Worm (Caenorhabditis elegans) whole organism, young adult: ENCODE measurements around the gene nmur-2.

Experiments used
- F49E8.2 ChIP-seq: sonication (generic microtip); optimal IDR thresholded peaks from 3 replicates; lab custom pipeline; 2017; ENCODE audit warnings: missing genetic modification characterization, mild to moderate bottlenecking, missing compliant biosample characterization, antibody characterized with exemption, moderate library complexity; ENCODE audit not compliant: insufficient read depth
- repo-1 ChIP-seq: sonication (generic microtip); optimal IDR thresholded peaks from 2 replicates; lab custom pipeline; 2017; ENCODE audit warnings: mild to moderate bottlenecking, missing genetic modification characterization, missing compliant biosample characterization
- snpc-1.3 ChIP-seq: sonication (generic microtip); optimal IDR thresholded peaks from 2 replicates; lab custom pipeline; 2017; ENCODE audit warnings: missing genetic modification characterization, mild to moderate bottlenecking, missing compliant biosample characterization, antibody characterized with exemption, moderate library complexity, missing genotype, missing genetic modification reagents; ENCODE audit not compliant: insufficient read depth
- unc-62 ChIP-seq: fragments of 150-350 bp; optimal IDR thresholded peaks from 2 replicates; lab custom pipeline; 2014; ENCODE audit warnings: missing biosample characterization, missing genetic modification reagents, missing genetic modification characterization

DNA sequence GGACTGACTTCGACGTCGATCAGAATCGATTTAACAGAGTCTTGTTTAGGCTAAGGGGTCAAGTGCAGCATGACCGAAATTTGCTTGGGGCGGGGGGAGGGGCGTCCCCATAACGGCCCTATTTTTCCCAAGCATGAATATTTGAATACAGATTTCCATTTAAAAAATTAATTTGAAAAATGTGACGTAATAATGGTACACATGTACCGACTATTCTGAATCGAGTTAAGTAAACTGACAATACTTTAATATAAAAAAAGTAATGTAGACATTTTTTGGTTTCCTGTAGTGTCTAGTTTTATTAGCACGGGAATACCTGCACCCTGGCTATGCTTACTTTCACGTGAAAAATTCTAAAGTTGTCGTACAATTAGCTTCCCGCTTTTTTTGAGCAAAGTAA, 38.0 kb downstream of the nmur-2 start:
- no peak for TF ChIP-seq snpc-1.3 (tag; lab: Kevin White, UChicago)
- TF ChIP-seq F49E8.2 (tag; lab: Kevin White, UChicago): no peak
- TF ChIP-seq unc-62 (GFP tag; lab: Kevin White, UChicago): no peak
- TF ChIP-seq repo-1 (tag; lab: Kevin White, UChicago): no peak
